Worm (Caenorhabditis elegans) whole organism, mixed stage, embryonic: Measurements from ENCODE around the gene T05G5.5.
A peak's percentile ranks its signal among the peaks of the same experiment; 100 is the strongest.

Source experiments
- M03D4.4 ChIP-seq: sonication (generic microtip); optimal IDR thresholded peaks from 2 replicates; lab custom pipeline; 2017; ENCODE audit warnings: mild to moderate bottlenecking, missing genetic modification characterization, missing compliant biosample characterization
- bed-3 ChIP-seq: fragments of 200-800 bp; sonication (Bioruptor generic); optimal IDR thresholded peaks from 3 replicates; lab custom pipeline; 2018; ENCODE audit warnings: mild to moderate bottlenecking, missing genetic modification characterization, moderate library complexity, missing compliant biosample characterization
- blmp-1 ChIP-seq: fragments of 150-350 bp; optimal IDR thresholded peaks from 2 replicates; lab custom pipeline; 2014; ENCODE audit warnings: missing biosample characterization, missing genetic modification characterization
- ceh-39 ChIP-seq: fragments of 150-350 bp; optimal IDR thresholded peaks from 2 replicates; lab custom pipeline; 2014; ENCODE audit warnings: missing biosample characterization, missing genetic modification characterization
- ceh-43 ChIP-seq: fragments of 200-800 bp; sonication (Bioruptor generic); optimal IDR thresholded peaks from 2 replicates; lab custom pipeline; 2018; ENCODE audit warnings: mild to moderate bottlenecking, missing genetic modification characterization, moderate library complexity, missing compliant biosample characterization
- ceh-83 ChIP-seq: fragments of 200-800 bp; sonication (Bioruptor generic); optimal IDR thresholded peaks from 2 replicates; lab custom pipeline; 2018; ENCODE audit warnings: mild to moderate bottlenecking, missing genetic modification characterization, missing compliant biosample characterization
- ces-1 ChIP-seq: fragments of 150-350 bp; optimal IDR thresholded peaks from 2 replicates; lab custom pipeline; 2014; ENCODE audit warnings: missing biosample characterization, missing genetic modification reagents, missing genetic modification characterization
- cnd-1 ChIP-seq: fragments of 200-800 bp; sonication (Bioruptor generic); optimal IDR thresholded peaks from 2 replicates; lab custom pipeline; 2018; ENCODE audit warnings: mild to moderate bottlenecking, missing genetic modification characterization, missing compliant biosample characterization
- drap-1 ChIP-seq: fragments of 200-800 bp; sonication (Bioruptor generic); optimal IDR thresholded peaks from 3 replicates; lab custom pipeline; 2018; ENCODE audit warnings: mild to moderate bottlenecking, missing genetic modification characterization, missing compliant biosample characterization
- elt-1 ChIP-seq: sonication (generic microtip); optimal IDR thresholded peaks from 2 replicates; lab custom pipeline; 2017; ENCODE audit warnings: missing genetic modification characterization, mild to moderate bottlenecking, missing compliant biosample characterization, antibody characterized with exemption, moderate library complexity, borderline replicate concordance; ENCODE audit not compliant: insufficient read depth
- elt-3 ChIP-seq: fragments of 150-350 bp; optimal IDR thresholded peaks from 2 replicates; lab custom pipeline; 2014; ENCODE audit warnings: missing biosample characterization, missing genetic modification characterization
- flh-1 ChIP-seq: fragments of 200-800 bp; sonication (Bioruptor generic); optimal IDR thresholded peaks from 2 replicates; lab custom pipeline; 2018; ENCODE audit warnings: mild to moderate bottlenecking, missing genetic modification characterization, moderate library complexity, missing compliant biosample characterization
- ham-2 ChIP-seq: fragments of 200-800 bp; sonication (Bioruptor generic); optimal IDR thresholded peaks from 2 replicates; lab custom pipeline; 2018; ENCODE audit warnings: mild to moderate bottlenecking, missing genetic modification characterization, missing compliant biosample characterization
- hlh-1 ChIP-seq: fragments of 150-350 bp; optimal IDR thresholded peaks from 2 replicates; lab custom pipeline; 2014; ENCODE audit warnings: missing biosample characterization, missing genetic modification reagents, missing genetic modification characterization
- lin-13 ChIP-seq: fragments of 150-350 bp; optimal IDR thresholded peaks from 2 replicates; lab custom pipeline; 2014; ENCODE audit warnings: missing biosample characterization, missing genetic modification characterization
- lin-32 ChIP-seq: fragments of 200-800 bp; sonication (Bioruptor generic); optimal IDR thresholded peaks from 2 replicates; lab custom pipeline; 2018; ENCODE audit warnings: mild to moderate bottlenecking, missing genetic modification characterization, missing compliant biosample characterization
- lsy-2 ChIP-seq: fragments of 150-350 bp; optimal IDR thresholded peaks from 2 replicates; lab custom pipeline; 2014; ENCODE audit warnings: missing biosample characterization, missing genetic modification characterization
- mab-5 ChIP-seq: fragments of 150-350 bp; optimal IDR thresholded peaks from 2 replicates; lab custom pipeline; 2014; ENCODE audit warnings: missing biosample characterization, missing genetic modification characterization
- mep-1 ChIP-seq: fragments of 150-350 bp; optimal IDR thresholded peaks from 2 replicates; lab custom pipeline; 2017; ENCODE audit warnings: missing biosample characterization, missing genetic modification reagents, missing genetic modification characterization, inconsistent platforms
- mls-2 ChIP-seq: sonication (generic microtip); optimal IDR thresholded peaks from 2 replicates; lab custom pipeline; 2016; ENCODE audit warnings: mild to moderate bottlenecking, missing genetic modification characterization, moderate library complexity, missing compliant biosample characterization
- nhr-12 ChIP-seq: fragments of 150-350 bp; optimal IDR thresholded peaks from 2 replicates; lab custom pipeline; 2014; ENCODE audit warnings: missing biosample characterization, missing genetic modification characterization
- nhr-2 ChIP-seq: fragments of 150-350 bp; optimal IDR thresholded peaks from 2 replicates; lab custom pipeline; 2014; ENCODE audit warnings: missing biosample characterization, missing genetic modification characterization
- nhr-237 ChIP-seq: fragments of 150-350 bp; optimal IDR thresholded peaks from 2 replicates; lab custom pipeline; 2014; ENCODE audit warnings: missing biosample characterization, missing genetic modification characterization
- nhr-28 ChIP-seq: fragments of 150-350 bp; optimal IDR thresholded peaks from 2 replicates; lab custom pipeline; 2014; ENCODE audit warnings: missing biosample characterization, missing genetic modification characterization
- nhr-76 ChIP-seq: sonication (generic microtip); optimal IDR thresholded peaks from 2 replicates; lab custom pipeline; 2017; ENCODE audit warnings: missing biosample characterization, missing genetic modification characterization
- pha-4 ChIP-seq: fragments of 150-350 bp; optimal IDR thresholded peaks from 2 replicates; lab custom pipeline; 2018; ENCODE audit warnings: missing biosample characterization, missing genetic modification reagents, missing genetic modification characterization
- sem-2 ChIP-seq: fragments of 200-800 bp; sonication (Bioruptor generic); optimal IDR thresholded peaks from 2 replicates; lab custom pipeline; 2018; ENCODE audit warnings: mild to moderate bottlenecking, missing genetic modification characterization, missing compliant biosample characterization
- snpc-4 ChIP-seq: fragments of 150-350 bp; optimal IDR thresholded peaks from 2 replicates; lab custom pipeline; 2014; ENCODE audit warnings: missing biosample characterization, missing genetic modification characterization
- sptf-1 ChIP-seq: sonication (generic microtip); optimal IDR thresholded peaks from 2 replicates; lab custom pipeline; 2017; ENCODE audit warnings: mild to moderate bottlenecking, missing genetic modification characterization, moderate library complexity, missing compliant biosample characterization
- tbx-8 ChIP-seq: fragments of 200-800 bp; sonication (Bioruptor generic); optimal IDR thresholded peaks from 2 replicates; lab custom pipeline; 2018; ENCODE audit warnings: mild to moderate bottlenecking, missing genetic modification characterization, moderate library complexity, missing compliant biosample characterization
- unc-120 ChIP-seq: sonication (generic microtip); optimal IDR thresholded peaks from 2 replicates; lab custom pipeline; 2017; ENCODE audit warnings: missing genetic modification characterization, missing compliant biosample characterization; ENCODE audit not compliant: poor library complexity, severe bottlenecking
- unc-39 ChIP-seq: fragments of 150-350 bp; optimal IDR thresholded peaks from 2 replicates; lab custom pipeline; 2014; ENCODE audit warnings: missing biosample characterization, missing genetic modification characterization
- unc-62 ChIP-seq: fragments of 150-350 bp; optimal IDR thresholded peaks from 2 replicates; lab custom pipeline; 2014; ENCODE audit warnings: missing biosample characterization, missing genetic modification reagents, missing genetic modification characterization
- zip-8 ChIP-seq: fragments of 150-350 bp; optimal IDR thresholded peaks from 2 replicates; lab custom pipeline; 2014; ENCODE audit warnings: missing biosample characterization, missing genetic modification characterization
- ztf-11 ChIP-seq: fragments of 150-350 bp; optimal IDR thresholded peaks from 2 replicates; lab custom pipeline; 2014; ENCODE audit warnings: missing biosample characterization, missing genetic modification characterization

T05G5.5 gene

DNA sequence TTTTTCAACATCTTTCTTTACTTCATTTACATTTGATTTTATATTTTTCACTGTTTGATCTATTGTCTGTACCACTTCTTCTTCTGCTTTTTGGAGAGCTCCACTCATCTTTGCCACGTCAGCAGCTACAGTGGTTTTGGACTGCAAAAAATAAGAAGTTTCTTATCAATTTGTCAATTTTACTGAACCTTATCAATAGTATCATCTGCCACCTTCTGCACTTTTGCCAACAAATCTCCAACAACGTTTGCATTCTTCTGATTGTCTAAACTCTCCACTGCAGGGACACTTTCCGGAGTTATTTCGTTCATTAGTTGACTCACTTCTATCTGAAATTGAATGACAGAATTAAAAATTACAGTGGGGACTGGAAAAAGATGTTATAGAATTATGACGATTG lies 35.5 kb upstream of the T05G5.5 start:
- no peak for TF ChIP-seq mab-5
- no peak for TF ChIP-seq nhr-2

ce11 chrIII:9783133-9783590 lies 31.9 kb upstream of the T05G5.5 start:
- no peak for TF ChIP-seq ceh-83
- TF ChIP-seq ham-2 (GFP tag; lab: Kevin White, UChicago), result no peak
- TF ChIP-seq pha-4 (tag; lab: Kevin White, UChicago), result no peak
- TF ChIP-seq unc-120 (tag; lab: Kevin White, UChicago), result no peak
- TF ChIP-seq nhr-2, result no peak
- TF ChIP-seq mls-2 (tag; lab: Kevin White, UChicago), result peak; percentile 40
- TF ChIP-seq cnd-1 (tag; lab: Kevin White, UChicago), result no peak
- TF ChIP-seq lin-13, result no peak
- no peak for TF ChIP-seq snpc-4 (tag; lab: Kevin White, UChicago)
- no peak for TF ChIP-seq mab-5
- TF ChIP-seq lsy-2 (tag; lab: Kevin White, UChicago), result no peak
- TF ChIP-seq blmp-1 (tag; lab: Kevin White, UChicago), result no peak
- no peak for TF ChIP-seq sptf-1 (tag; lab: Kevin White, UChicago)
- peak; percentile 12 for TF ChIP-seq ceh-43
- TF ChIP-seq bed-3 (GFP tag; lab: Kevin White, UChicago), result no peak

DNA sequence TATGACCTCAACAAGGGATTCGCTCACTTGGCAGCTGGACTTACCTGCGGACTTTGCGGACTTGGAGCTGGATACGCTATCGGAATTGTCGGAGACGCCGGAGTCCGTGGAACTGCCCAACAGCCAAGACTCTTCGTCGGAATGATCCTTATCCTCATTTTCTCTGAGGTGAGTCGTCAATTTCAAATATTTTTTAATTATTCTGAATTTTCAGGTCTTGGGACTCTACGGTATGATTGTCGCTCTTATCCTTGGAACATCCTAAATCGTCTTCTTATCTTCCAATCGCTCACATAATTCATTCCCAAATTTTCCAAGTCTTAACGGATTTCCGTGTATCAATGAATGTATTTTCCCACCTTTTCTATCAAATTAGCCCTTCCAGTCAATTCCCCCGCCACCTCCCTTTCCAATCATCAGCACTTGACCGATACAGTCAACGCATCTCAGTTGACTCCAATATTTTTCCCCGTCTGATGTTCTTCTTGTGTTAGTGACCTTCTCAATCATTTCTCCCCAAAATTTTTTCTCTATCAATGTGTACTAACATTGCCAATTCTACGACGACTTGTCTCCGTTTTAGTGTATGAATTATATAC lies 31.4 kb upstream of the T05G5.5 start, which contains the start of gene R10E11.6:
Gene R10E11.6, plus strand, starts transcription at position 524 of the 599 bp plus-strand sequence.
- TF ChIP-seq unc-39 (no peak), snpc-4 (tag; lab: Kevin White, UChicago) (no peak), blmp-1 (tag; lab: Kevin White, UChicago) (no peak), ceh-83 (no peak), zip-8 (tag; lab: Kevin White, UChicago) (no peak), pha-4 (tag; lab: Kevin White, UChicago) (no peak), unc-120 (tag; lab: Kevin White, UChicago) (no peak), sem-2 (GFP tag; lab: Kevin White, UChicago) (no peak), lin-32 (no peak), elt-1 (no peak), tbx-8 (GFP tag; lab: Kevin White, UChicago) (no peak), nhr-237 (no peak), elt-3 (tag; lab: Kevin White, UChicago) (no peak), flh-1 (GFP tag; lab: Kevin White, UChicago) (no peak), hlh-1 (tag; lab: Kevin White, UChicago) (no peak)

DNA sequence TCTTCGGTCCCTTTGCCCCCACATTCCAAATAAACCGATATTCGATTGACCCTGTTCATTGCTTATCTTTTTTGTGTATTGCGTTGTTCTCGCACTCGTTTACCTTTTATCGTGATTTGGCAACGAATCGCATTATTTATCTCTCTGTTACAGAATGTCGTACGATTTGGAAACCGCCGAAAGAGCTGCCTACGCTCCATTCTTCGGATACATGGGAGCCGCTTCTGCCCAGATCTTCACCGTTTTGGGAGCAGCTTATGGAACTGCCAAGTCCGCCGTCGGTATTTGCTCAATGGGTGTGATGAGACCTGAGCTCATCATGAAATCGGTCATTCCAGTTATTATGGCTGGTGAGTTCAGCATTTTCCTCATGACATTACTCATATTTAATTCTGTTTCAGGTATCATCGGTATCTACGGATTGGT lies 30.8 kb upstream of the T05G5.5 start, which contains the start of gene vha-2:
Gene vha-2, plus strand, starts transcription at position 154 of the 426 bp plus-strand sequence.
- no peak for TF ChIP-seq lin-13
- TF ChIP-seq hlh-1 (tag; lab: Kevin White, UChicago), result no peak
- TF ChIP-seq lsy-2 (tag; lab: Kevin White, UChicago), result no peak
- no peak for TF ChIP-seq lin-32

DNA sequence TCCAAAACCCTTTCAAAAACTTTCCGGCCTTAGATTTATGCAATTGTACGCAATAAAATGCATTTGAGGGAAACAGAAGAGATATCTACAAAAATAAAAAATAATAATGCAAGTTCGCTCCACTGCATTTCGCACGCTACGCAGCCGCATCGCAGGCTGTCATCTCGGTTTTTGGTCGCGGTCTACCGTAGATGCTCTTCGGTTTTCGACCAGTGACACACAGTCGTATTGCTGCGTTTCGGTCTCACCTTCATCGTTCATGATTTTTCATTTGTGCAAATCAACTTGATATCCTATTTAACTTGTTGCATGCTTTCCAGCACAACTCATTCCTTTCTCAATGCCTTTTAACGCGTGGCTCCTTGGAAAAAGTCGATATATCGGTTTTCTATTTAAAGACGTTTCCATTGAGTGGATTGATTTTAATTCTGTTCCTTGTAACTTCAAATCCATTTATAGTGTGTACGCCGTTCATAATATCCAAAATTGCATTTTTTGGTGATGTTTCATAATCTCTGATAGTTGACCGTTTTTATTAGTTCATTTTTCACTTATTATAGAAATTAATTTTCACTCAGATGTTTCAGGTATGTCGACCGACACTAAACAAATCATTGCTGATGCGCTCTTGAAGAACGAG lies 29.6 kb upstream of the T05G5.5 start, which contains the start of gene vha-1:
Gene vha-1, plus strand, starts transcription at position 590 of the 640 bp plus-strand sequence.
- TF ChIP-seq ceh-43 (no peak), unc-62 (GFP tag; lab: Kevin White, UChicago) (peak; percentile 60), sptf-1 (tag; lab: Kevin White, UChicago) (no peak), nhr-76 (tag; lab: Kevin White, UChicago) (no peak), mls-2 (tag; lab: Kevin White, UChicago) (no peak), nhr-28 (tag; lab: Kevin White, UChicago) (no peak), nhr-237 (peak; percentile 81), lin-13 (peak; percentile 85), sem-2 (GFP tag; lab: Kevin White, UChicago) (no peak), tbx-8 (GFP tag; lab: Kevin White, UChicago) (no peak), elt-1 (no peak), nhr-12 (no peak), nhr-2 (no peak), ham-2 (GFP tag; lab: Kevin White, UChicago) (no peak), snpc-4 (tag; lab: Kevin White, UChicago) (no peak), elt-3 (tag; lab: Kevin White, UChicago) (no peak), ces-1 (GFP tag; lab: Kevin White, UChicago) (peak; percentile 45), drap-1 (GFP tag; lab: Kevin White, UChicago) (peak; percentile 17), ceh-39 (tag; lab: Kevin White, UChicago) (peak; percentile 86), mab-5 (no peak), zip-8 (tag; lab: Kevin White, UChicago) (no peak), unc-39 (no peak), lsy-2 (tag; lab: Kevin White, UChicago) (peak; percentile 91), blmp-1 (tag; lab: Kevin White, UChicago) (no peak), hlh-1 (tag; lab: Kevin White, UChicago) (peak; percentile 32), cnd-1 (tag; lab: Kevin White, UChicago) (no peak), ceh-83 (no peak), pha-4 (tag; lab: Kevin White, UChicago) (peak; percentile 89), M03D4.4 (tag; lab: Kevin White, UChicago) (peak; percentile 34), lin-32 (no peak), bed-3 (GFP tag; lab: Kevin White, UChicago) (no peak), ztf-11 (tag; lab: Kevin White, UChicago) (no peak), mep-1 (tag; lab: Kevin White, UChicago) (peak; percentile 94), unc-120 (tag; lab: Kevin White, UChicago) (peak; percentile 82), flh-1 (GFP tag; lab: Kevin White, UChicago) (no peak)
